Fruit fly (Drosophila melanogaster): Measurements from ENCODE around the gene 5-HT2A.

5-HT2A gene

dm6 chr3R:4654557-4655273 is 42.0 kb downstream of the 5-HT2A start, which contains the start of gene spartin:
Gene spartin, plus strand, starts transcription at chr3R:4654800.
- TF ChIP-seq CG3919 (GFP tag; optimal IDR thresholded peaks at IDR 0.05) (no peak), Hr39 (GFP tag; optimal IDR thresholded peaks at IDR 0.05) (no peak), OdsH (GFP tag; optimal IDR thresholded peaks at IDR 0.05) (no peak), Ets96B (tag; optimal IDR thresholded peaks at IDR 0.05) (no peak), esn (GFP tag; optimal IDR thresholded peaks at IDR 0.05) (peak; percentile 53), topi (GFP tag; optimal IDR thresholded peaks at IDR 0.05) (no peak), CG16779 (tag; optimal IDR thresholded peaks at IDR 0.05) (no peak), CG6808 (GFP tag; optimal IDR thresholded peaks at IDR 0.05) (peak; percentile 19), Met (GFP tag; optimal IDR thresholded peaks at IDR 0.05) (peak; percentile 47), CG1621 (tag; optimal IDR thresholded peaks at IDR 0.05) (no peak), CG9139 (GFP tag; optimal IDR thresholded peaks at IDR 0.05) (no peak), dac (GFP tag; optimal IDR thresholded peaks at IDR 0.05) (peak; percentile 6), CG6792 (GFP tag; optimal IDR thresholded peaks at IDR 0.05) (peak; percentile 8), Blimp-1 (GFP tag; optimal IDR thresholded peaks at IDR 0.05) (peak; percentile 12), Sox14 (GFP tag; optimal IDR thresholded peaks at IDR 0.05) (peak; percentile 62), CG6854 (GFP tag; optimal IDR thresholded peaks at IDR 0.05) (no peak), Hr4 (GFP tag; optimal IDR thresholded peaks at IDR 0.05) (peak; percentile 54), cyc (GFP tag; optimal IDR thresholded peaks at IDR 0.05) (peak; percentile 4), Eip78C (GFP tag) (peak; percentile 76), achi (GFP tag; optimal IDR thresholded peaks at IDR 0.05) (peak; percentile 25), CG3032 (tag; optimal IDR thresholded peaks at IDR 0.05) (no peak), Eip93F (GFP tag; optimal IDR thresholded peaks at IDR 0.05) (peak; percentile 13), net (GFP tag; optimal IDR thresholded peaks at IDR 0.05) (peak; percentile 43), lz (GFP tag; optimal IDR thresholded peaks at IDR 0.05) (peak; percentile 34), CG7368 (GFP tag; optimal IDR thresholded peaks at IDR 0.05) (no peak), CG4318 (GFP tag; optimal IDR thresholded peaks at IDR 0.05) (no peak), vri (GFP tag; optimal IDR thresholded peaks at IDR 0.05) (no peak), CG10669 (GFP tag; optimal IDR thresholded peaks at IDR 0.05) (no peak), CG31627 (GFP tag; optimal IDR thresholded peaks at IDR 0.05) (peak; percentile 47), CG32006 (GFP tag; optimal IDR thresholded peaks at IDR 0.05) (no peak), Eip75B (GFP tag; optimal IDR thresholded peaks at IDR 0.05) (peak; percentile 20)

- TF ChIP-seq OdsH (GFP tag; optimal IDR thresholded peaks at IDR 0.05) (no peak), CG6854 (GFP tag; optimal IDR thresholded peaks at IDR 0.05) (peak; percentile 65), Hr4 (GFP tag; optimal IDR thresholded peaks at IDR 0.05) (no peak), CG31627 (GFP tag; optimal IDR thresholded peaks at IDR 0.05) (no peak), pdm3 (GFP tag; optimal IDR thresholded peaks at IDR 0.05) (no peak), Hr38 (GFP tag; optimal IDR thresholded peaks at IDR 0.05) (no peak), CG4318 (GFP tag; optimal IDR thresholded peaks at IDR 0.05) (no peak), salr (GFP tag; optimal IDR thresholded peaks at IDR 0.05) (peak in 1 of 2 experiments; percentile 9), CG6808 (GFP tag; optimal IDR thresholded peaks at IDR 0.05) (peak; percentile 62), CG11294 (GFP tag; IDR thresholded peaks at IDR 0.05) (no peak; the same call in 1 of the 2 replicates), Sox15 (GFP tag; optimal IDR thresholded peaks at IDR 0.05) (no peak), cyc (GFP tag; optimal IDR thresholded peaks at IDR 0.05) (peak; percentile 31), fkh (GFP tag; optimal IDR thresholded peaks at IDR 0.05) (no peak), fd59A (GFP tag; optimal IDR thresholded peaks at IDR 0.05) (no peak), esn (GFP tag; optimal IDR thresholded peaks at IDR 0.05) (peak; percentile 48), CG8319 (GFP tag; optimal IDR thresholded peaks at IDR 0.05) (no peak), Hr39 (GFP tag; optimal IDR thresholded peaks at IDR 0.05) (no peak), Gug (GFP tag; IDR thresholded peaks at IDR 0.05) (no peak), CG8119 (GFP tag; IDR thresholded peaks at IDR 0.05) (peak; percentile 45; the same call in 2 of the 3 replicates), dsx (GFP tag; optimal IDR thresholded peaks at IDR 0.05; ENCODE audit: poor library complexity, severe bottlenecking) (peak; percentile 46), topi (GFP tag; optimal IDR thresholded peaks at IDR 0.05) (peak; percentile 15), CG32006 (GFP tag; optimal IDR thresholded peaks at IDR 0.05) (no peak), Lpt (GFP tag; optimal IDR thresholded peaks at IDR 0.05) (peak; percentile 71), Blimp-1 (GFP tag; optimal IDR thresholded peaks at IDR 0.05) (no peak), Ets21C (GFP tag; optimal IDR thresholded peaks at IDR 0.05) (no peak), Sox14 (GFP tag; optimal IDR thresholded peaks at IDR 0.05) (peak; percentile 40), lz (GFP tag; optimal IDR thresholded peaks at IDR 0.05) (peak; percentile 36), CG11762 (GFP tag; optimal IDR thresholded peaks at IDR 0.05; ENCODE audit: insufficient read depth) (no peak)
Measured at dm6 chr3R:4658991-4659933, 46.6 kb downstream of the 5-HT2A start, which contains the start of gene smash. Gene smash, plus strand, starts transcription at chr3R:4659579.
